Worm (Caenorhabditis elegans): ENCODE results near the gene mes-4.

DNA sequence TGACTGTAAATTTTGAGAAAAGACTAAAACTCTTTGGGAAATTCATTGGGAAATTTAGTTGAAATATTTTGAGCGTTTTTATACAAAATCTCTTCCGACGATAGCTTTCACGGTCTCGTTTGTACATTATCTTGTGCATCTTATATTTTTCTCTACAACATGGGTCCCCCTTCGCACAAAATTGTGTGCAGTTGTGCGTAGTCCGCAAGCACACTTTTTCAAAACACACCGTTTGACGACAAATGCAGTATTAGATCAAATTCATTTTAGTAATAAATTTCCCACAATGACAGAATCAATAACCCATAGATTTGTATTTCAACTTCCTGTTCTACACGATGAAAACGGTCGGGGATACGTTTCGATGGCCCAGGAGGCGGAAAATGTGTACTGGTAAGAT lies 20.5 kb upstream of the mes-4 start, which contains the start of gene F25H9.2:
- TF ChIP-seq T22C8.4 (GFP tag; IDR thresholded peaks at IDR 0.05) (no peak), klf-2 (GFP tag; conservative IDR thresholded peaks at IDR 0.05) (no peak), ztf-29 (GFP tag; IDR thresholded peaks at IDR 0.05) (no peak), ref-1 (GFP tag; conservative IDR thresholded peaks at IDR 0.05) (no peak)

All from whole organism, midembryonic.